Fruit fly (Drosophila melanogaster): ENCODE measurements around the gene kon.

- no peak for TF ChIP-seq croc (GFP tag; conservative IDR thresholded peaks at IDR 0.05)
- TF ChIP-seq CG14667 (GFP tag; IDR thresholded peaks at IDR 0.05), result no peak
- no peak for TF ChIP-seq psq (GFP tag; optimal IDR thresholded peaks at IDR 0.05)
- no peak for TF ChIP-seq CG18476 (GFP tag; optimal IDR thresholded peaks at IDR 0.05)
- no peak for TF ChIP-seq p53 (GFP tag; optimal IDR thresholded peaks at IDR 0.05)
- no peak for TF ChIP-seq danr (GFP tag; IDR thresholded peaks at IDR 0.05)
- TF ChIP-seq CG9437 (GFP tag; optimal IDR thresholded peaks at IDR 0.05), result no peak
- TF ChIP-seq sc (optimal IDR thresholded peaks at IDR 0.05), result no peak
- no peak for TF ChIP-seq sc (GFP tag; optimal IDR thresholded peaks at IDR 0.05)
- no peak for TF ChIP-seq MTF-1 (GFP tag; optimal IDR thresholded peaks at IDR 0.05; ENCODE audit: borderline replicate concordance)
- no peak for TF ChIP-seq Jarid2 (GFP tag; optimal IDR thresholded peaks at IDR 0.05)
- no peak for TF ChIP-seq Eip74EF (GFP tag; optimal IDR thresholded peaks at IDR 0.05)
- TF ChIP-seq CG2129 (GFP tag; IDR thresholded peaks at IDR 0.05; ENCODE audit: partially characterized antibody), result no peak
- TF ChIP-seq CG7963 (GFP tag; IDR thresholded peaks at IDR 0.05; ENCODE audit: partially characterized antibody), result no peak
- TF ChIP-seq CG15073 (GFP tag; optimal IDR thresholded peaks at IDR 0.05), result no peak
Measured at dm6 chr2L:18509181-18509580, 5.4 kb upstream of the kon start, which contains the start of gene Ugt301D1.
